Fruit fly (Drosophila melanogaster) whole organism, pupa: ENCODE measurements around the gene atms.

Experiments
- CG13204 ChIP-seq: fragments of 200-800 bp; sonication (Bioruptor generic); optimal IDR thresholded peaks from 2 replicates; lab custom pipeline; 2018; ENCODE audit warnings: missing biosample characterization, mild to moderate bottlenecking, missing genetic modification characterization, moderate library complexity
- CG8159 ChIP-seq: fragments of 200-800 bp; sonication (Bioruptor generic); optimal IDR thresholded peaks from 3 replicates; lab custom pipeline; 2018; ENCODE audit warnings: missing biosample characterization, mild to moderate bottlenecking, missing genetic modification characterization, moderate library complexity
- CG9948 ChIP-seq: fragments of 200-800 bp; sonication (Bioruptor generic); optimal IDR thresholded peaks from 2 replicates; lab custom pipeline; 2018; ENCODE audit warnings: missing biosample characterization, mild to moderate bottlenecking, missing genetic modification characterization, moderate library complexity
- Pif1A ChIP-seq: fragments of 200-800 bp; sonication (Bioruptor generic); optimal IDR thresholded peaks from 3 replicates; lab custom pipeline; 2016; ENCODE audit warnings: missing biosample characterization, missing genetic modification characterization
- Pif1B ChIP-seq: fragments of 200-800 bp; sonication (Bioruptor generic); optimal IDR thresholded peaks from 3 replicates; lab custom pipeline; 2016; ENCODE audit warnings: missing biosample characterization, missing genetic modification characterization
- rn ChIP-seq: fragments of 200-800 bp; sonication (Bioruptor generic); IDR thresholded peaks from 2 replicates; pipeline ENCODE4 v1.3.6; 2022; ENCODE audit warnings: missing biosample characterization, missing genetic modification characterization

DNA sequence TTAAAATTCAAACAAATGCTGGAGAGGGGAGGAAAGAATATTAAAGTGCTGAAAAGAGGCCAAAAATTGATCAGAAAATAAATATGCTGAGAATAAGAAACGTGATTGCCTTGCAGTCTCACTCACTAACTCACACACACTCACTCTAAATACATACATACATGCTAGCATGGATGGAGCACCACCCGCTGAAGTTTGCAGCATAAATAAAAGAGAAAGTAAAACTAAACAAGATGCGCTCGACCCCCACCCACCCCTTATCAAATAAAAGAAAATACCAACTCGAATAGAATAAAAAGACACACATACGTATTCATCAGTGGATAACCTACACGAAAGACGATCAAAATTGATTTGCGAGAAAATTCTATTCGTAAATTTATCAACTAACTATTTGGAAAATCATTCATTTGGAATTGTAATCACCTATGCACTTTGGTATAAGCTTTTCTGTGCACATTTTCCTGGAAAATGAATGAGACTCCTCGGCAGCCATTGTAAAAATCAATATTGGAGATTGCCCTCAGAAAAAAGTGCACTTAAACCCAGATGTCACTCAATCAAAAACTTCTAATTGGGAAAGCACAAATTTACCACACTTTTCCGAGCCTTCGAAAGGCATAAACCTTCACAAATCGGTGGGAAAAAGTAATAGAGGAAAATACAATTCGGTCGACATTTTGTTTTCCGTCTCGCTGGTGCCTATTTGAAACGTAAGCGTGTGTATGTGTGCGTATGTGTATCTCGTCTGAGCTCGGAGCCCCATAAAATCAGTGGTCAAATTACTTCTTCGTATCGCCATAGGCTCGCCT is 61.5 kb downstream of the atms start, which contains the start of gene Gmppb:
- no peak for TF ChIP-seq CG9948 (tag; lab: Kevin White, UChicago)
- no peak for TF ChIP-seq CG8159 (tag; lab: Kevin White, UChicago)
- no peak for TF ChIP-seq Pif1A (GFP tag; lab: Kevin White, UChicago)
- no peak for TF ChIP-seq CG13204 (GFP tag; lab: Kevin White, UChicago)
- TF ChIP-seq rn (GFP tag; lab: Robert Waterston, UW) = no peak
- no peak for TF ChIP-seq Pif1B (GFP tag; lab: Kevin White, UChicago)
